Worm (Caenorhabditis elegans): ENCODE results near the gene D1086.7.

D1086.7 gene

ce11 chrV:14093805-14094204 lies 9.7 kb downstream of the D1086.7 start, which contains the start of gene D1086.8:
Gene D1086.8, plus strand, starts transcription at chrV:14094105.
- no peak for TF ChIP-seq sea-1 (GFP tag; conservative IDR thresholded peaks at IDR 0.05)
- no peak for TF ChIP-seq tra-4 (tag; optimal IDR thresholded peaks at IDR 0.05)
- no peak for TF ChIP-seq hmg-4 (GFP tag; optimal IDR thresholded peaks at IDR 0.05)
- TF ChIP-seq aly-1 (tag; optimal IDR thresholded peaks at IDR 0.05) = no peak
- TF ChIP-seq B0310.2 (tag; optimal IDR thresholded peaks at IDR 0.05) = no peak
- no peak for TF ChIP-seq hmbx-1 (tag; optimal IDR thresholded peaks at IDR 0.05)
- TF ChIP-seq tbx-37 (GFP tag; conservative IDR thresholded peaks at IDR 0.05) = no peak
- TF ChIP-seq tbx-11 (GFP tag; IDR thresholded peaks at IDR 0.05) = no peak
- no peak for TF ChIP-seq pes-1 (GFP tag; IDR thresholded peaks at IDR 0.05)
- TF ChIP-seq flt-1 (GFP tag; IDR thresholded peaks at IDR 0.05) = no peak
- no peak for TF ChIP-seq ceh-13 (GFP tag; optimal IDR thresholded peaks at IDR 0.05)
- no peak for TF ChIP-seq scrt-1 (GFP tag; IDR thresholded peaks at IDR 0.05)
- no peak for TF ChIP-seq ceh-36 (tag; optimal IDR thresholded peaks at IDR 0.05)
- no peak for TF ChIP-seq hnd-1 (tag; optimal IDR thresholded peaks at IDR 0.05)
- TF ChIP-seq ets-7 (tag; optimal IDR thresholded peaks at IDR 0.05) = no peak
- TF ChIP-seq F13C5.2 (tag; optimal IDR thresholded peaks at IDR 0.05) = no peak
- no peak for TF ChIP-seq ama-1 (optimal IDR thresholded peaks at IDR 0.05)

ce11 chrV:14094546-14094945 lies 10.5 kb downstream of the D1086.7 start:
- no peak for TF ChIP-seq aly-1 (tag; optimal IDR thresholded peaks at IDR 0.05)
- no peak for TF ChIP-seq ets-7 (tag; optimal IDR thresholded peaks at IDR 0.05)
- no peak for TF ChIP-seq sea-1 (GFP tag; conservative IDR thresholded peaks at IDR 0.05)
- no peak for TF ChIP-seq tbx-11 (GFP tag; IDR thresholded peaks at IDR 0.05)
- TF ChIP-seq hnd-1 (tag; optimal IDR thresholded peaks at IDR 0.05) = no peak
- TF ChIP-seq F13C5.2 (tag; optimal IDR thresholded peaks at IDR 0.05) = no peak
- TF ChIP-seq B0310.2 (tag; optimal IDR thresholded peaks at IDR 0.05) = no peak
- TF ChIP-seq pes-1 (GFP tag; IDR thresholded peaks at IDR 0.05) = no peak
- TF ChIP-seq scrt-1 (GFP tag; IDR thresholded peaks at IDR 0.05) = no peak
- no peak for TF ChIP-seq flt-1 (GFP tag; IDR thresholded peaks at IDR 0.05)
- no peak for TF ChIP-seq hmg-4 (GFP tag; optimal IDR thresholded peaks at IDR 0.05)
- no peak for TF ChIP-seq hmbx-1 (tag; optimal IDR thresholded peaks at IDR 0.05)
- no peak for TF ChIP-seq tbx-37 (GFP tag; conservative IDR thresholded peaks at IDR 0.05)
- no peak for TF ChIP-seq ama-1 (optimal IDR thresholded peaks at IDR 0.05)
- no peak for TF ChIP-seq ceh-36 (tag; optimal IDR thresholded peaks at IDR 0.05)
- TF ChIP-seq ceh-13 (GFP tag; optimal IDR thresholded peaks at IDR 0.05) = no peak
- TF ChIP-seq tra-4 (tag; optimal IDR thresholded peaks at IDR 0.05) = no peak

DNA sequence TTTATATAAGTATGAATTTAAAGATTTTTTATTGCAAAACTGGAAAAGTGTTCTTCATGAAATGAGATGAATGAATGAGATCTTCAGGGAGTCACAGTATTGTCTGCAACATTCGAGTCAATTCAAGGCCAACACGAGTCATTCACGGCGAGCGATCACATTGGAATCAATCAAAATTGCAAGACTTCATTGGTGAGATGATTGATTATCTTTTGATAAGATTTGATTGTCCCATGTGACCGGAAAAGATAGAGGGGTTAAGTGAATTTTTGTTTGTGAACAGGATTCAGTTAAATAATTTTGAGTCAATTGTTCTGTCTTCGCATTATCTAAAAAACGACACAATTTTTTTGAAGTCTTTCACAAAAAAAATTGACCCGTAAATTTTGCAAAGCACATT lies 10.9 kb downstream of the D1086.7 start:
- TF ChIP-seq hmbx-1 (tag; optimal IDR thresholded peaks at IDR 0.05) (no peak), ets-7 (tag; optimal IDR thresholded peaks at IDR 0.05) (no peak), F13C5.2 (tag; optimal IDR thresholded peaks at IDR 0.05) (no peak), tra-4 (tag; optimal IDR thresholded peaks at IDR 0.05) (no peak), B0310.2 (tag; optimal IDR thresholded peaks at IDR 0.05) (no peak), scrt-1 (GFP tag; IDR thresholded peaks at IDR 0.05) (no peak), sea-1 (GFP tag; conservative IDR thresholded peaks at IDR 0.05) (no peak), ceh-13 (GFP tag; optimal IDR thresholded peaks at IDR 0.05) (no peak), tbx-11 (GFP tag; IDR thresholded peaks at IDR 0.05) (no peak), pes-1 (GFP tag; IDR thresholded peaks at IDR 0.05) (no peak), hmg-4 (GFP tag; optimal IDR thresholded peaks at IDR 0.05) (no peak)

ce11 chrV:14097358-14097757 lies 13.3 kb downstream of the D1086.7 start:
- no peak for TF ChIP-seq tra-4 (tag; optimal IDR thresholded peaks at IDR 0.05)
- no peak for TF ChIP-seq hmbx-1 (tag; optimal IDR thresholded peaks at IDR 0.05)
- TF ChIP-seq F13C5.2 (tag; optimal IDR thresholded peaks at IDR 0.05) = no peak
- no peak for TF ChIP-seq tbx-11 (GFP tag; IDR thresholded peaks at IDR 0.05)
- TF ChIP-seq scrt-1 (GFP tag; IDR thresholded peaks at IDR 0.05) = no peak
- no peak for TF ChIP-seq aly-1 (tag; optimal IDR thresholded peaks at IDR 0.05)
- no peak for TF ChIP-seq ceh-13 (GFP tag; optimal IDR thresholded peaks at IDR 0.05)
- no peak for TF ChIP-seq pes-1 (GFP tag; IDR thresholded peaks at IDR 0.05)
- TF ChIP-seq flt-1 (GFP tag; IDR thresholded peaks at IDR 0.05) = no peak
- no peak for TF ChIP-seq ets-7 (tag; optimal IDR thresholded peaks at IDR 0.05)
- TF ChIP-seq hmg-4 (GFP tag; optimal IDR thresholded peaks at IDR 0.05) = no peak
- no peak for TF ChIP-seq sea-1 (GFP tag; conservative IDR thresholded peaks at IDR 0.05)
- TF ChIP-seq ceh-36 (tag; optimal IDR thresholded peaks at IDR 0.05) = no peak
- no peak for TF ChIP-seq B0310.2 (tag; optimal IDR thresholded peaks at IDR 0.05)
- TF ChIP-seq ama-1 (optimal IDR thresholded peaks at IDR 0.05) = no peak
- TF ChIP-seq hnd-1 (tag; optimal IDR thresholded peaks at IDR 0.05) = no peak
- TF ChIP-seq tbx-37 (GFP tag; conservative IDR thresholded peaks at IDR 0.05) = no peak

- TF ChIP-seq B0310.2 (tag; optimal IDR thresholded peaks at IDR 0.05) (no peak), hmbx-1 (tag; optimal IDR thresholded peaks at IDR 0.05) (no peak), tra-4 (tag; optimal IDR thresholded peaks at IDR 0.05) (no peak), ceh-36 (tag; optimal IDR thresholded peaks at IDR 0.05) (no peak), tbx-11 (GFP tag; IDR thresholded peaks at IDR 0.05) (no peak), F13C5.2 (tag; optimal IDR thresholded peaks at IDR 0.05) (no peak)
These were observed 14.4 kb downstream of the D1086.7 start, which contains the start of the genes D1086.2 and D1086.1 for ce11 chrV:14098519-14098918. Gene D1086.2, minus strand, starts transcription at chrV:14098668. Gene D1086.1, plus strand, starts transcription at chrV:14098858.

- TF ChIP-seq ama-1 (optimal IDR thresholded peaks at IDR 0.05) (no peak), F13C5.2 (tag; optimal IDR thresholded peaks at IDR 0.05) (no peak), ceh-13 (GFP tag; optimal IDR thresholded peaks at IDR 0.05) (no peak), hnd-1 (tag; optimal IDR thresholded peaks at IDR 0.05) (no peak), hmg-4 (GFP tag; optimal IDR thresholded peaks at IDR 0.05) (no peak), pes-1 (GFP tag; IDR thresholded peaks at IDR 0.05) (no peak), scrt-1 (GFP tag; IDR thresholded peaks at IDR 0.05) (no peak), aly-1 (tag; optimal IDR thresholded peaks at IDR 0.05) (no peak), sea-1 (GFP tag; conservative IDR thresholded peaks at IDR 0.05) (no peak), B0310.2 (tag; optimal IDR thresholded peaks at IDR 0.05) (no peak), tra-4 (tag; optimal IDR thresholded peaks at IDR 0.05) (no peak), ceh-36 (tag; optimal IDR thresholded peaks at IDR 0.05) (no peak), flt-1 (GFP tag; IDR thresholded peaks at IDR 0.05) (no peak), tbx-37 (GFP tag; conservative IDR thresholded peaks at IDR 0.05) (no peak), hmbx-1 (tag; optimal IDR thresholded peaks at IDR 0.05) (no peak), tbx-11 (GFP tag; IDR thresholded peaks at IDR 0.05) (no peak), ets-7 (tag; optimal IDR thresholded peaks at IDR 0.05) (no peak)
These were observed 16.8 kb downstream of the D1086.7 start, which contains the start of gene D1086.12 for ce11 chrV:14100886-14101285. Gene D1086.12, plus strand, starts transcription at chrV:14101186.

DNA sequence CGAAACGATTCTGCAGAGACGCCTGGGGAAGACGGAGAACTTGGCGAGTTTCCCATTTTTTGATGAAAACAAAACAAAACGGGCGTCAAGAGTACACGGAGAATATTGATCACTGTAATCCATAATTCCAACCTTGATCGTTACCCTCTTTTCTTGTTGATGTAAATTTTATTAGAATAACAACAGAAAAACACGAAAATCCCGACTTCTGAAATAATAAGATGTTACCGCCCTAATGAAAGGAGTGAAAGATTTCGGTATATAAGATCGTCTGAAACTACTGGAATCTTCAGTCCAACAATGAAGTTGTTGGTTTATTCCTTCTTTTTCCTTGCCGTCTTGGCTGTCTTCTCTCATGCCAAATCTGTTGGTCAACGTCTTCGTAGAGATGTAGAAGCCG lies 19.9 kb downstream of the D1086.7 start, which contains the start of gene D1086.9:
TSS of gene D1086.9 (plus strand) at position 301 of the 400 bp plus-strand sequence.
- TF ChIP-seq ets-7 (tag; optimal IDR thresholded peaks at IDR 0.05) = no peak
- TF ChIP-seq sea-1 (GFP tag; conservative IDR thresholded peaks at IDR 0.05) = no peak
- no peak for TF ChIP-seq tbx-37 (GFP tag; conservative IDR thresholded peaks at IDR 0.05)
- no peak for TF ChIP-seq ama-1 (optimal IDR thresholded peaks at IDR 0.05)
- no peak for TF ChIP-seq ceh-36 (tag; optimal IDR thresholded peaks at IDR 0.05)
- TF ChIP-seq hmbx-1 (tag; optimal IDR thresholded peaks at IDR 0.05) = no peak
- TF ChIP-seq hnd-1 (tag; optimal IDR thresholded peaks at IDR 0.05) = no peak
